Fruit fly (Drosophila melanogaster): ENCODE data around the gene Ndc80.

DNA sequence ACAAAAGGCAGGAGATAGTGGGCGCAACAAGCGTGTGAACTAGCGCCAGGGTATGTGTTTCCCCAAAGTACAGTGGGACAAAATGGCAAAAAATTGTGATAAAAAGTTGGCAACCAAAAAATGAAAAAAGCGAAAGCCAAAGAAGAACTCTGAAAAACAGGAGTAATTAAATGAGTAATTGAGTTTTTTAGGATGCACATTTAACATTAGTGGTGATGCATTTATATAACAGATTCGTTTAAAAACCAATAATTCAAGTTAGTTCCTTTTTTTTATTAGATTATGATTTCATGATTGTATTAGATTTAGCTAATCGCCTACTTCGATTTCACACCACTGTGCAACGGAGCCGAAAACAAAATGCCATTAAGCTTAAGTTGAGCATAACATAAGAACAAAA is 39.5 kb downstream of the Ndc80 start:
- TF ChIP-seq Dll (optimal IDR thresholded peaks at IDR 0.05) (no peak), CG8478 (optimal IDR thresholded peaks at IDR 0.05) (no peak), psq (optimal IDR thresholded peaks at IDR 0.05) (no peak), EcR (GFP tag; optimal IDR thresholded peaks at IDR 0.05) (no peak)
